Worm (Caenorhabditis elegans): ENCODE data around the gene Y51H4A.935.

Gene Y51H4A.935

DNA sequence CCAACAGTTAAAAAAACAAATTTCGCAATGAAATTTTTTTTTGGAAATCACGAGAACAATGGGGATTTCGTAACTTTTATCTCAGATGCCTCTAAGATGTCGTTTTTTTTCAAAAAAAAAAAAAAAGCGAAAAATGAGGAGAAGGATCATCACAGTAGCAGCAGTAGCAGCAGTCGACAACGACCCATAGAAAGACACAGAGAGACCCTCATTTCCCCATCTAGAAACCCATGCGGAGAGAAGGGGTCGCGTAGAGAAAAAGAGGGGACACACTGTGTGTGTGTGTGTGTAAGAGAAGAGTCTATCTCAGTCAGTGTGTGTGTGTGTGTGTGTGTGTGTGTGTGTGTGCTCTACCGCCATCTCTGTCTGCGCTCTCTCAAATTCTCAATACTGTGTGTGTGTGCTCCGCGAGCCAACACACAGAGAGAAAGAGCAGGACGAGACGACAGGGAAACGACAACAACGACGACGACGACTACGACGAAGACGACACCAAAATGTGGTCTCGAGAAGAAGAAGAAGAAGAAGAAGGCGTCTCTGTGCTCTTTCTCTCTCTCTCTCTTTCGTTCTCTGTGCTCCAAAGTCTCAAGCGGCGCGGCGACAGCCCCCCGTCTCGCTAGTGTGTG, 15.5 kb downstream of the Y51H4A.935 start (continued):
- TF ChIP-seq nhr-71 (tag; optimal IDR thresholded peaks at IDR 0.05): peak; percentile 85
- no peak for TF ChIP-seq pag-3 (tag; optimal IDR thresholded peaks at IDR 0.05; ENCODE audit: borderline replicate concordance, insufficient read depth)

ce11 chrIV:16489958-16490357, 17.1 kb downstream of the Y51H4A.935 start:
- TF ChIP-seq fkh-4 (tag; optimal IDR thresholded peaks at IDR 0.05; ENCODE audit: borderline replicate concordance) (no peak), ceh-88 (GFP tag; IDR thresholded peaks at IDR 0.05) (no peak), unc-30 (tag; optimal IDR thresholded peaks at IDR 0.05) (no peak), ama-1 (optimal IDR thresholded peaks at IDR 0.05) (peak; percentile 11), ces-1 (GFP tag; optimal IDR thresholded peaks at IDR 0.05) (no peak), skn-1 (tag; optimal IDR thresholded peaks at IDR 0.05) (peak; percentile 71), alr-1 (tag; optimal IDR thresholded peaks at IDR 0.05; ENCODE audit: borderline replicate concordance) (no peak), elt-3 (tag; optimal IDR thresholded peaks at IDR 0.05) (no peak), mdl-1 (tag; optimal IDR thresholded peaks at IDR 0.05) (no peak), ceh-8 (GFP tag; optimal IDR thresholded peaks at IDR 0.05) (no peak), ztf-4 (tag; optimal IDR thresholded peaks at IDR 0.05) (peak; percentile 14), C34B4.2 (tag; optimal IDR thresholded peaks at IDR 0.05) (no peak), zag-1 (tag; optimal IDR thresholded peaks at IDR 0.05) (no peak), blmp-1 (tag; optimal IDR thresholded peaks at IDR 0.05) (peak; percentile 43), unc-98 (GFP tag; IDR thresholded peaks at IDR 0.05) (no peak), efl-3 (GFP tag; optimal IDR thresholded peaks at IDR 0.05) (no peak), sox-4 (tag; optimal IDR thresholded peaks at IDR 0.05) (no peak), nhr-84 (tag; optimal IDR thresholded peaks at IDR 0.05) (no peak), egl-13 (tag; optimal IDR thresholded peaks at IDR 0.05) (no peak), lin-35 (GFP tag; optimal IDR thresholded peaks at IDR 0.05) (peak in 1 of 2 experiments; percentile 66), sup-37 (GFP tag; optimal IDR thresholded peaks at IDR 0.05) (no peak), nhr-90 (tag; optimal IDR thresholded peaks at IDR 0.05; ENCODE audit: poor library complexity) (peak; percentile 61), irx-1 (tag; optimal IDR thresholded peaks at IDR 0.05) (no peak), ztf-11 (tag; optimal IDR thresholded peaks at IDR 0.05) (no peak), nhr-77 (tag; optimal IDR thresholded peaks at IDR 0.05) (no peak), ceh-90 (tag; optimal IDR thresholded peaks at IDR 0.05) (no peak), nhr-76 (tag; optimal IDR thresholded peaks at IDR 0.05) (no peak), nhr-237 (tag; optimal IDR thresholded peaks at IDR 0.05) (no peak), xbp-1 (tag; optimal IDR thresholded peaks at IDR 0.05) (peak; percentile 28), elt-2 (tag; optimal IDR thresholded peaks at IDR 0.05) (no peak), snpc-4 (tag; optimal IDR thresholded peaks at IDR 0.05) (no peak), nhr-28 (tag; optimal IDR thresholded peaks at IDR 0.05) (no peak), lin-13 (GFP tag; optimal IDR thresholded peaks at IDR 0.05) (peak; percentile 14), snu-23 (GFP tag; optimal IDR thresholded peaks at IDR 0.05) (peak; percentile 70), nhr-19 (GFP tag; conservative IDR thresholded peaks at IDR 0.05) (peak; percentile 31), nhr-12 (tag; optimal IDR thresholded peaks at IDR 0.05) (no peak), nhr-47 (tag; optimal IDR thresholded peaks at IDR 0.05) (peak; percentile 29), C04F5.9 (tag; optimal IDR thresholded peaks at IDR 0.05) (no peak), hpl-2 (GFP tag; optimal IDR thresholded peaks at IDR 0.05) (no peak), ceh-63 (GFP tag; optimal IDR thresholded peaks at IDR 0.05) (no peak), lir-3 (tag; optimal IDR thresholded peaks at IDR 0.05; ENCODE audit: poor library complexity) (no peak), dsc-1 (tag; optimal IDR thresholded peaks at IDR 0.05) (no peak), F16B12.6 (tag; optimal IDR thresholded peaks at IDR 0.05) (no peak), pax-3 (tag; optimal IDR thresholded peaks at IDR 0.05) (no peak), lsy-2 (tag; optimal IDR thresholded peaks at IDR 0.05) (peak; percentile 38 to 52), vab-15 (tag; optimal IDR thresholded peaks at IDR 0.05) (no peak), fkh-8 (tag; optimal IDR thresholded peaks at IDR 0.05) (no peak), swsn-7 (tag; optimal IDR thresholded peaks at IDR 0.05) (peak; percentile 41), ets-5 (GFP tag; IDR thresholded peaks at IDR 0.05) (no peak)
